Fruit fly (Drosophila melanogaster) Kc167 (cell line): Measurements from ENCODE around the gene ich.

Experiments
- h ChIP-seq: fragments of >200 bp; optimal IDR thresholded peaks from 3 replicates; lab custom pipeline; 2018; ENCODE audit warnings: missing external identifiers
- ttk ChIP-seq: sonication (Bioruptor generic); optimal IDR thresholded peaks from 2 replicates; lab custom pipeline; 2017; ENCODE audit warnings: missing external identifiers

dm6 chr3R:8938494-8939404 lies 24.1 kb downstream of the ich start, which contains the start of gene ScsbetaA:
- TF ChIP-seq ttk (lab: Kevin White, UChicago) (no peak), h (no peak)
